In the genomic region with DNA sequence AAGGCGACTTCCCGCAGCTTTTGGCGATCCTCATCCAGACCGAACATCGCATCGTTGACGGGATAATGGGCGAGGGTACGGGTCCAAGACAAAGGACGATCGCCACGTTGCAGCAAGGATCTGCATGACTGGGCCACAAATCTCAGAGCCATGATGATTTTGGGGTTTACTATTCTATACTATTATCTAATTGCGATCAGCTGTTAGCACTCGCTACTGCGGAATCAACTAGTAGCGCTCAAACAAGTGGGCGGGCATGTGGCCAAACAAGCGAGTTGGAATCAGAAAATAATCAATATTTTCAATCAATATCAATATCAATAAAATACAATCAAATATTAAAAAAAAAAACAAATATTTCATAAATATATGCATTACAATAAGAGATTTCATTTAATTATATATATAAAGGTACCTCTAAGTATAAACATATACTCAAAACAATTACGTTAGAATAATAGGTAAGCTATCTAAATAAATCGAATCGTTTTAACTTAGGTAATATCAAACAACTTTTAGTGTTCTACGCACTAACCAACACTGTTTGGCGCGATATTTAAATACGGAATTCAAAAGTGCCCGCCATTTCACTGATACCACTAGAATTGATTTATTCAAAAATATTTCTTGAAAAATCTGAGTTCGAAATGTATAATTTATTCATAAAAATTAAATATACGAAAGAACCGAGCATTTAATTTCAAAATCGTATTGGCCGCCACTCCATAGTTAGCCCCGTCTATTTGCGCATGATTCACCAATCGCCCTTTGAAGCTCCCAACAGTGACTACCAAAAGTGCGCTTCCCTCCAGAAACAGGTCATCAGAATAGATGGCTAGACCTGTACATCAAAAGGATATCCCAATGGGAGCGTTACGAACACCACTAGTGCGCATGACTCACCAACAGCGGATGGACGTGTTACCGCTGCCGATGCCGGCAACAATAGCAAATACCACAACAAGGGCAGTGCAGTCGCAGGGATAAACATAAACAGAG, we compare ENCODE assay signal across 5 fruit fly cellular contexts.
TF ChIP-seq lines count a peak whose summit lies in the region.

A gene (minus strand): TSS at position 235 of the 999 bp plus-strand sequence.
A gene (plus strand): TSS at position 965 of the 999 bp plus-strand sequence.

- TF ChIP-seq CTCF in whole organism, embryonic (GFP tag; optimal IDR thresholded peaks at IDR 0.05; lab: Kevin White, UChicago) = no peak

TF ChIP-seq in whole organism, adult, 20 proteins besides CTCF, POLR2A, EP300 and RAD21:
- TF ChIP-seq CG7101 (tag; optimal IDR thresholded peaks at IDR 0.05; lab: Kevin White, UChicago) = peak; percentile 26
- peak; percentile 20 for TF ChIP-seq CG7045 (GFP tag; optimal IDR thresholded peaks at IDR 0.05; lab: Kevin White, UChicago)
- no peak for TF ChIP-seq CG1620 (GFP tag; optimal IDR thresholded peaks at IDR 0.05; lab: Kevin White, UChicago)
- no peak for TF ChIP-seq CG33017 (tag; optimal IDR thresholded peaks at IDR 0.05; lab: Kevin White, UChicago)
- peak; percentile 29 for TF ChIP-seq CG12768 (GFP tag; optimal IDR thresholded peaks at IDR 0.05; lab: Kevin White, UChicago)
- TF ChIP-seq cic (GFP tag; optimal IDR thresholded peaks at IDR 0.05; lab: Kevin White, UChicago) = peak; percentile 1
- peak; percentile 37 for TF ChIP-seq CG14711 (tag; optimal IDR thresholded peaks at IDR 0.05; lab: Kevin White, UChicago)
- peak; percentile 57 for TF ChIP-seq CG11617 (GFP tag; optimal IDR thresholded peaks at IDR 0.05; lab: Kevin White, UChicago)
- no peak for TF ChIP-seq tj (GFP tag; optimal IDR thresholded peaks at IDR 0.05; lab: Kevin White, UChicago)
- peak; percentile 85 for TF ChIP-seq Mnt (GFP tag; optimal IDR thresholded peaks at IDR 0.05; lab: Kevin White, UChicago)
- TF ChIP-seq kay (GFP tag; lab: Kevin White, UChicago; ENCODE audit: borderline replicate concordance) = peak; percentile 70

TF ChIP-seq in whole organism, embryonic, 481 proteins besides CTCF, POLR2A, EP300 and RAD21 (continues in another document):
- TF ChIP-seq CG8388 (GFP tag; optimal IDR thresholded peaks at IDR 0.05; lab: Kevin White, UChicago) (peak; percentile 89), H15 (GFP tag; IDR thresholded peaks at IDR 0.05; lab: Robert Waterston, UW) (no peak), BEAF-32 (GFP tag; optimal IDR thresholded peaks at IDR 0.05; lab: Kevin White, UChicago) (peak; percentile 22), CG12299 (tag; optimal IDR thresholded peaks at IDR 0.05; lab: Kevin White, UChicago) (no peak), jigr1 (GFP tag; IDR thresholded peaks at IDR 0.05; lab: Robert Waterston, UW) (no peak), hth (optimal IDR thresholded peaks at IDR 0.05; lab: Kevin White, UChicago) (no peak), row (GFP tag; IDR thresholded peaks at IDR 0.05; lab: Robert Waterston, UW) (peak; percentile 30; the same call in 1 of the 3 replicates), CkIIα-i1 (GFP tag; IDR thresholded peaks at IDR 0.05; lab: Robert Waterston, UW) (no peak), CG1792 (GFP tag; optimal IDR thresholded peaks at IDR 0.05; lab: Kevin White, UChicago) (no peak), ftz-f1 (GFP tag; optimal IDR thresholded peaks at IDR 0.05; lab: Kevin White, UChicago) (no peak), CG18619 (GFP tag; optimal IDR thresholded peaks at IDR 0.05; lab: Kevin White, UChicago) (no peak), wor (GFP tag; IDR thresholded peaks at IDR 0.05; lab: Robert Waterston, UW) (no peak), HmgZ (tag; optimal IDR thresholded peaks at IDR 0.05; lab: Kevin White, UChicago) (no peak), Med (GFP tag; lab: Kevin White, UChicago) (peak; percentile 73), Sry-δ (GFP tag; optimal IDR thresholded peaks at IDR 0.05; lab: Kevin White, UChicago) (peak; percentile 27), nerfin-2 (GFP tag; IDR thresholded peaks at IDR 0.05; lab: Robert Waterston, UW; ENCODE audit: partially characterized antibody) (peak; percentile 11; the same call in 1 of the 2 replicates), CG17802 (tag; optimal IDR thresholded peaks at IDR 0.05; lab: Kevin White, UChicago) (no peak)

TF ChIP-seq in whole organism, prepupa, 60 proteins besides CTCF, POLR2A, EP300 and RAD21:
- no peak for TF ChIP-seq Hr4 (GFP tag; optimal IDR thresholded peaks at IDR 0.05; lab: Kevin White, UChicago)
- TF ChIP-seq eg (GFP tag; IDR thresholded peaks at IDR 0.05; lab: Robert Waterston, UW) = 0 out of 3 replicates have a peak, but pooled peaks have one; percentile 13
- no peak for TF ChIP-seq fkh (GFP tag; optimal IDR thresholded peaks at IDR 0.05; lab: Kevin White, UChicago)
- peak; percentile 72 for TF ChIP-seq vri (GFP tag; optimal IDR thresholded peaks at IDR 0.05; lab: Kevin White, UChicago)
- TF ChIP-seq CG10631 (GFP tag; optimal IDR thresholded peaks at IDR 0.05; lab: Kevin White, UChicago) = peak; percentile 42
- TF ChIP-seq esn (GFP tag; optimal IDR thresholded peaks at IDR 0.05; lab: Kevin White, UChicago) = peak; percentile 24
- no peak for TF ChIP-seq dsx (GFP tag; optimal IDR thresholded peaks at IDR 0.05; lab: Kevin White, UChicago; ENCODE audit: poor library complexity, severe bottlenecking)
- peak; percentile 21 for TF ChIP-seq svp (GFP tag; lab: Kevin White, UChicago)
- TF ChIP-seq fd59A (GFP tag; optimal IDR thresholded peaks at IDR 0.05; lab: Kevin White, UChicago) = no peak

TF ChIP-seq in whole organism, pupa, 21 proteins besides CTCF, POLR2A, EP300 and RAD21:
- 0 out of 3 replicates have a peak, but pooled peaks have one; percentile 8 for TF ChIP-seq fd96Ca (GFP tag; IDR thresholded peaks at IDR 0.05; lab: Robert Waterston, UW)
- TF ChIP-seq CG8301 (tag; optimal IDR thresholded peaks at IDR 0.05; lab: Kevin White, UChicago) = no peak

TF ChIP-seq in whole organism, wandering third instar larva, 38 proteins besides CTCF, POLR2A, EP300 and RAD21:
- TF ChIP-seq Rel (GFP tag; optimal IDR thresholded peaks at IDR 0.05; lab: Kevin White, UChicago) = no peak
- peak; percentile 57 for TF ChIP-seq Rel (tag; optimal IDR thresholded peaks at IDR 0.05; lab: Kevin White, UChicago)
- no peak for TF ChIP-seq pan (optimal IDR thresholded peaks at IDR 0.05; lab: Kevin White, UChicago)
- TF ChIP-seq CG32264 (GFP tag; optimal IDR thresholded peaks at IDR 0.05; lab: Kevin White, UChicago) = no peak
- peak; percentile 26 for TF ChIP-seq psq (GFP tag; optimal IDR thresholded peaks at IDR 0.05; lab: Kevin White, UChicago)
- TF ChIP-seq Mio (GFP tag; optimal IDR thresholded peaks at IDR 0.05; lab: Kevin White, UChicago) = no peak
- no peak for TF ChIP-seq jim (GFP tag; optimal IDR thresholded peaks at IDR 0.05; lab: Kevin White, UChicago)
- no peak for TF ChIP-seq sv (GFP tag; optimal IDR thresholded peaks at IDR 0.05; lab: Kevin White, UChicago)
- peak; percentile 46 for TF ChIP-seq rgr (GFP tag; optimal IDR thresholded peaks at IDR 0.05; lab: Kevin White, UChicago)
- peak in 1 of 2 experiments; percentile 34 for TF ChIP-seq foxo (GFP tag; optimal IDR thresholded peaks at IDR 0.05; lab: Kevin White, UChicago)
